Worm (Caenorhabditis elegans) whole organism, early embryonic: ENCODE results near the gene K02E11.6.

Source experiments
- B0310.2 ChIP-seq: sonication (generic microtip); optimal IDR thresholded peaks from 2 replicates; lab custom pipeline; 2016; ENCODE audit warnings: mild to moderate bottlenecking, missing genetic modification characterization, missing compliant biosample characterization
- F13C5.2 ChIP-seq: sonication (generic microtip); optimal IDR thresholded peaks from 2 replicates; lab custom pipeline; 2017; ENCODE audit warnings: mild to moderate bottlenecking, missing genetic modification characterization, inconsistent platforms, missing compliant biosample characterization
- aly-1 ChIP-seq: sonication (generic microtip); optimal IDR thresholded peaks from 2 replicates; lab custom pipeline; 2016; ENCODE audit warnings: missing genetic modification characterization, missing compliant biosample characterization
- ama-1 ChIP-seq: fragments of 150-350 bp; optimal IDR thresholded peaks from 2 replicates; lab custom pipeline; 2014
- ceh-13 ChIP-seq: fragments of 200-800 bp; sonication (Bioruptor generic); optimal IDR thresholded peaks from 2 replicates; lab custom pipeline; 2018; ENCODE audit warnings: mild to moderate bottlenecking, missing genetic modification characterization, missing compliant biosample characterization
- ceh-36 ChIP-seq: sonication (generic microtip); optimal IDR thresholded peaks from 2 replicates; lab custom pipeline; 2016; ENCODE audit warnings: missing genetic modification characterization, inconsistent platforms, missing compliant biosample characterization
- ets-7 ChIP-seq: sonication (generic microtip); optimal IDR thresholded peaks from 2 replicates; lab custom pipeline; 2016; ENCODE audit warnings: missing genotype, missing genetic modification characterization, missing compliant biosample characterization
- flt-1 ChIP-seq: fragments of 200-800 bp; sonication (Bioruptor generic); IDR thresholded peaks from 2 replicates; pipeline ENCODE4 v1.3.6; 2022; ENCODE audit warnings: missing genetic modification characterization, missing compliant biosample characterization
- hmbx-1 ChIP-seq: sonication (generic microtip); optimal IDR thresholded peaks from 2 replicates; lab custom pipeline; 2016; ENCODE audit warnings: mild to moderate bottlenecking, missing genetic modification characterization, missing compliant biosample characterization
- hmg-4 ChIP-seq: fragments of 200-800 bp; sonication (Bioruptor generic); optimal IDR thresholded peaks from 2 replicates; lab custom pipeline; 2018; ENCODE audit warnings: mild to moderate bottlenecking, missing genetic modification characterization, missing compliant biosample characterization
- hnd-1 ChIP-seq: sonication (generic microtip); optimal IDR thresholded peaks from 2 replicates; lab custom pipeline; 2016; ENCODE audit warnings: missing genetic modification characterization, missing compliant biosample characterization
- pes-1 ChIP-seq: fragments of 200-800 bp; sonication (Bioruptor generic); IDR thresholded peaks from 2 replicates; pipeline ENCODE4 v1.3.6; 2022; ENCODE audit warnings: missing genetic modification reagents, missing genetic modification characterization, missing compliant biosample characterization
- scrt-1 ChIP-seq: fragments of 200-800 bp; sonication (Bioruptor generic); IDR thresholded peaks from 2 replicates; pipeline ENCODE4 v1.3.6; 2022; ENCODE audit warnings: missing genetic modification characterization, missing compliant biosample characterization
- sea-1 ChIP-seq: fragments of 200-800 bp; sonication (Bioruptor generic); conservative IDR thresholded peaks from 2 replicates; pipeline ENCODE4 v1.3.6; 2022; ENCODE audit warnings: missing genetic modification characterization, missing compliant biosample characterization
- tbx-11 ChIP-seq: fragments of 200-800 bp; sonication (Bioruptor generic); IDR thresholded peaks from 2 replicates; pipeline ENCODE4 v1.3.6; 2022; ENCODE audit warnings: missing genetic modification characterization, missing compliant biosample characterization
- tbx-37 ChIP-seq: fragments of 200-800 bp; sonication (Bioruptor generic); conservative IDR thresholded peaks from 2 replicates; pipeline ENCODE4 v1.3.6; 2022; ENCODE audit warnings: missing genetic modification reagents, missing genetic modification characterization, missing compliant biosample characterization
- tra-4 ChIP-seq: sonication (generic microtip); optimal IDR thresholded peaks from 2 replicates; lab custom pipeline; 2017; ENCODE audit warnings: missing genetic modification characterization, missing compliant biosample characterization

The K02E11.6 gene

DNA sequence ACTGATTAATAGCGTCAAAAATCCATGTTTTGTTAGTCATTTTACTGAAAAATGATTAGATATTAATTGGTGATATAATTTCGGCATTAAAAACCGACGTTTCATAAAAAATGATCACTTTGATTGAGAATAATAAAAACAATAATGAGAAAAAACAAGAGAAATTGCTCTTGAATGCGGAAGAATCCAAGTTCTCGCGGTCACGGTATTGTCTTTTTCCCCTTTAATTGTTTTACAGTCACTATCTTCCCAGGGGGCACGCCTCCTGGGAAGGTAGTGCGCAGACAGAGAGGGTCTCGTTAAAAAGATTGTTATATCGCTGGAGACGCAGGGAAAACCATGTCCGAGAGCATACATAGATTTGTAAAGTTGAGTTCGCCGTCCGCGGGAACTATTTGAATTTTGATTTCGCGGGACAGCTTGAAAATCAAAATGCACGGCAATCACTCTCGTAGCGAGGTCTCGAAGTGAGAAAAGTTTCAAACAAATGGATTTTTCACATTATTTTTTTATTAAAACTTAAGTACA lies 45.1 kb downstream of the K02E11.6 start, which contains the start of gene F14D7.2:
TSS of gene F14D7.2 (minus strand) at position 51 of the 528 bp plus-strand sequence.
- TF ChIP-seq F13C5.2: no peak
- TF ChIP-seq scrt-1: no peak
- TF ChIP-seq B0310.2 (tag; lab: Kevin White, UChicago): no peak
- TF ChIP-seq ets-7: no peak
- no peak for TF ChIP-seq sea-1 (GFP tag; lab: Robert Waterston, UW)
- TF ChIP-seq ama-1 (lab: Kevin White, UChicago): no peak
- TF ChIP-seq hmbx-1 (tag; lab: Kevin White, UChicago): no peak
- TF ChIP-seq tbx-11: no peak
- no peak for TF ChIP-seq pes-1 (GFP tag; lab: Robert Waterston, UW)
- no peak for TF ChIP-seq ceh-13 (GFP tag; lab: Kevin White, UChicago)
- TF ChIP-seq ceh-36 (tag; lab: Kevin White, UChicago): no peak
- no peak for TF ChIP-seq flt-1 (GFP tag; lab: Robert Waterston, UW)

- TF ChIP-seq tra-4 (tag; lab: Kevin White, UChicago) (no peak), tbx-11 (no peak), hmbx-1 (tag; lab: Kevin White, UChicago) (no peak), flt-1 (GFP tag; lab: Robert Waterston, UW) (no peak), B0310.2 (tag; lab: Kevin White, UChicago) (no peak), ceh-13 (GFP tag; lab: Kevin White, UChicago) (no peak), ets-7 (no peak)
Observed at ce11 chrV:14294396-14294795, 45.8 kb downstream of the K02E11.6 start, which contains the start of gene F14D7.9. Gene F14D7.9, plus strand, starts transcription at chrV:14294696.

- TF ChIP-seq tra-4 (tag; lab: Kevin White, UChicago) (no peak), flt-1 (GFP tag; lab: Robert Waterston, UW) (no peak), scrt-1 (no peak), B0310.2 (tag; lab: Kevin White, UChicago) (no peak), aly-1 (tag; lab: Kevin White, UChicago) (no peak), hmg-4 (GFP tag; lab: Kevin White, UChicago) (no peak), hnd-1 (tag; lab: Kevin White, UChicago) (no peak), sea-1 (GFP tag; lab: Robert Waterston, UW) (no peak), hmbx-1 (tag; lab: Kevin White, UChicago) (no peak), ceh-13 (GFP tag; lab: Kevin White, UChicago) (no peak), tbx-37 (GFP tag; lab: Robert Waterston, UW) (no peak), ama-1 (lab: Kevin White, UChicago) (no peak), ceh-36 (tag; lab: Kevin White, UChicago) (no peak), pes-1 (GFP tag; lab: Robert Waterston, UW) (no peak), F13C5.2 (no peak), tbx-11 (no peak)
Observed at ce11 chrV:14296499-14296898, 47.9 kb downstream of the K02E11.6 start, which contains the start of gene F14D7.3. Gene F14D7.3, plus strand, starts transcription at chrV:14296799.

- TF ChIP-seq hmbx-1 (tag; lab: Kevin White, UChicago) (no peak), B0310.2 (tag; lab: Kevin White, UChicago) (no peak), hnd-1 (tag; lab: Kevin White, UChicago) (no peak), tbx-11 (no peak)
Observed at ce11 chrV:14299569-14300064, 51.0 kb downstream of the K02E11.6 start, which contains the start of the genes spig-3 and F14D7.12. Gene spig-3, minus strand, starts transcription at chrV:14299669. Gene F14D7.12, plus strand, starts transcription at chrV:14300014.

ce11 chrV:14301076-14301475 lies 52.5 kb downstream of the K02E11.6 start, which contains the start of gene F14D7.6:
Gene F14D7.6, plus strand, starts transcription at chrV:14301413.
- TF ChIP-seq pes-1 (GFP tag; lab: Robert Waterston, UW): no peak
- TF ChIP-seq flt-1 (GFP tag; lab: Robert Waterston, UW): no peak
- TF ChIP-seq ceh-13 (GFP tag; lab: Kevin White, UChicago): no peak
- no peak for TF ChIP-seq sea-1 (GFP tag; lab: Robert Waterston, UW)
- TF ChIP-seq tbx-37 (GFP tag; lab: Robert Waterston, UW): no peak
